Worm (Caenorhabditis elegans) whole organism, late embryonic: Measurements from ENCODE around the gene K12H6.8.

ENCODE experiments used
- C08G9.2 ChIP-seq: sonication (generic microtip); optimal IDR thresholded peaks from 2 replicates; lab custom pipeline; 2016; ENCODE audit warnings: mild to moderate bottlenecking, missing genetic modification characterization, moderate library complexity, missing compliant biosample characterization
- K09A11.1 ChIP-seq: sonication (generic microtip); optimal IDR thresholded peaks from 2 replicates; lab custom pipeline; 2017; ENCODE audit warnings: antibody characterized with exemption, mild to moderate bottlenecking, missing genetic modification characterization, missing compliant biosample characterization; ENCODE audit not compliant: insufficient read depth
- ahr-1 ChIP-seq: sonication (generic microtip); optimal IDR thresholded peaks from 2 replicates; lab custom pipeline; 2016; ENCODE audit warnings: missing genetic modification characterization, missing compliant biosample characterization
- ceh-24 ChIP-seq: sonication (generic microtip); optimal IDR thresholded peaks from 2 replicates; lab custom pipeline; 2016; ENCODE audit warnings: mild to moderate bottlenecking, missing genetic modification characterization, missing compliant biosample characterization
- ceh-34 ChIP-seq: sonication (generic microtip); optimal IDR thresholded peaks from 2 replicates; lab custom pipeline; 2016; ENCODE audit warnings: mild to moderate bottlenecking, missing genetic modification characterization, missing compliant biosample characterization
- elt-2 ChIP-seq: sonication (generic microtip); optimal IDR thresholded peaks from 2 replicates; lab custom pipeline; 2016; ENCODE audit warnings: missing genetic modification reagents, missing genetic modification characterization, missing compliant biosample characterization
- fax-1 ChIP-seq: sonication (generic microtip); optimal IDR thresholded peaks from 2 replicates; lab custom pipeline; 2016; ENCODE audit warnings: missing genotype, missing genetic modification characterization, missing compliant biosample characterization
- hlh-13 ChIP-seq: fragments of 200-800 bp; sonication (Bioruptor generic); optimal IDR thresholded peaks from 2 replicates; lab custom pipeline; 2018; ENCODE audit warnings: mild to moderate bottlenecking, missing genetic modification characterization, missing compliant biosample characterization
- hlh-15 ChIP-seq: sonication (generic microtip); optimal IDR thresholded peaks from 2 replicates; lab custom pipeline; 2016; ENCODE audit warnings: missing genetic modification characterization, missing compliant biosample characterization
- hlh-8 ChIP-seq: sonication (generic microtip); optimal IDR thresholded peaks from 2 replicates; lab custom pipeline; 2016; ENCODE audit warnings: missing genotype, missing genetic modification characterization, missing compliant biosample characterization
- lin-11 ChIP-seq: fragments of 200-800 bp; sonication (Bioruptor generic); optimal IDR thresholded peaks from 2 replicates; lab custom pipeline; 2018; ENCODE audit warnings: mild to moderate bottlenecking, missing genetic modification characterization, missing compliant biosample characterization
- nfya-1 ChIP-seq: sonication (generic microtip); optimal IDR thresholded peaks from 2 replicates; lab custom pipeline; 2017; ENCODE audit warnings: missing genetic modification characterization, mild to moderate bottlenecking, missing compliant biosample characterization, antibody characterized with exemption, moderate library complexity
- npax-4 ChIP-seq: sonication (generic microtip); optimal IDR thresholded peaks from 2 replicates; lab custom pipeline; 2016; ENCODE audit warnings: missing genetic modification characterization, missing compliant biosample characterization
- pqm-1 ChIP-seq: sonication (generic microtip); optimal IDR thresholded peaks from 2 replicates; lab custom pipeline; 2016; ENCODE audit warnings: missing genetic modification characterization, missing compliant biosample characterization
- sox-2 ChIP-seq: fragments of 200-800 bp; sonication (Bioruptor generic); IDR thresholded peaks from 2 replicates; pipeline ENCODE4 v1.3.6; 2022; ENCODE audit warnings: missing genetic modification reagents, missing genetic modification characterization, missing compliant biosample characterization
- tbx-2 ChIP-seq: sonication (generic microtip); optimal IDR thresholded peaks from 2 replicates; lab custom pipeline; 2016; ENCODE audit warnings: missing genetic modification characterization, missing compliant biosample characterization
- unc-42 ChIP-seq: sonication (generic microtip); optimal IDR thresholded peaks from 2 replicates; lab custom pipeline; 2016; ENCODE audit warnings: missing genotype, missing genetic modification characterization, missing compliant biosample characterization

The K12H6.8 gene

DNA sequence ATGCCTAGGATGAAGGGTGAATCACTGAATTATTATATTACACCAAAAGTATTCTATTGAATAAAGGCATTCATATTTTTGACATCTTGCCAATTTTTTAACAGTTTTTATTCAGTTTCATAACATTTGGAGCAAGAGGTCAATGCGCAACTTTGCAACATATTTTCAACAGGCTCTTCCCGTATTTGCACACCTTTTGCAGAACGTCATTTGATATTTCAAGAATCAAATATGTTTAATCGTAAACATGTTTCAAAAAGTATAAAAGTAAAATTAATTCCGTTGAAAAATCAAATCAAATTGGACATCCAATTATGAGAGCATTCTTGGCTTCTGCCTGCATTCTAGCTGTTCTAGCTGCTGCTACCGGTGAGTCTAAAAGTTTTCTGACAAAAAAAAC lies 40.0 kb downstream of the K12H6.8 start, which contains the start of gene Y110A2AL.2:
TSS of gene Y110A2AL.2 (plus strand) at position 301 of the 400 bp plus-strand sequence.
- TF ChIP-seq tbx-2 (tag; lab: Kevin White, UChicago) (no peak), ceh-34 (tag; lab: Kevin White, UChicago) (no peak)

DNA sequence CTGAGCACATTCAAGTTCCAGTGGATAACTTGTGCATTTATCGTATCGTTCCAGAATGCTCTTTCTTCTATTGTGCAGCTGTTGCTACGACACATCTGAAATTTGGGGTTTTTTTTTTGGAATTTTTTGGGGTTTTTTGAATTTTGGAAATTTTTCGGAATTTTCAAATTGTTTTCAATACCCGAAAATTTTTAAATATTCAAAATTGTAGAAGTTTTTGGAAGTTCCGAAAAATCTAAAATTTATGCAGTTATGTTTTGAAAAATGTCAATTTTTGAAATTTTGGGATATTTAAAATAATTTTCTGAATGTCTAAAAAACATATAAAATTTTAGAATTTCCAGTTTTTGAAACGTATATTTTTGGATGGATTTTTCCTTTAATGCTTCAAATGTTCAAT lies 44.1 kb downstream of the K12H6.8 start, which contains the start of gene Y110A2AL.10:
TSS of gene Y110A2AL.10 (minus strand) at position 101 of the 400 bp plus-strand sequence.
- TF ChIP-seq ceh-34 (tag; lab: Kevin White, UChicago): no peak
- no peak for TF ChIP-seq hlh-13 (GFP tag; lab: Kevin White, UChicago)
- no peak for TF ChIP-seq fax-1 (tag; lab: Kevin White, UChicago)
- TF ChIP-seq, all 69 proteins: peak for 0

DNA sequence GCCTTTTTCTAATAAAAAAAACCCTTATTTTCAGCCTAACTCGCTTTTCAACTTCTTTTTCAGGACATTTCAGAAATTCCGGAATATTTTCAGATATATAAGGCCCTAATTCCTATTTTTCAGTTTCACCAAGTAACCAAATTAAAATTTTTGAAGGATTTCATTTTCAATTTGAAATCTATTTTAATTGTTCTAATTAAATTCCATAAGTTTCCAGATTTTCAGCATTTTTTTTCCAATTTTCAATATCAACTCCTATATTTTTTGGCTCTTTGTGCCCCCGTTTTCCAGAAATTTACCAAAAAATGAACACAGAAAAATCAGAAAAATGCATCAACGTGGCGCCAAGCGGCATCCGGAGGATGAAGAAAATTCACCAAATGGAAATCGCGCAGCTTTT lies 47.1 kb downstream of the K12H6.8 start, which contains the start of gene Y110A2AL.1:
TSS of gene Y110A2AL.1 (plus strand) at position 301 of the 400 bp plus-strand sequence.
- no peak for TF ChIP-seq pqm-1
- no peak for TF ChIP-seq unc-42 (tag; lab: Kevin White, UChicago)
- no peak for TF ChIP-seq sox-2 (GFP tag; lab: Robert Waterston, UW)
- no peak for TF ChIP-seq ahr-1 (tag; lab: Kevin White, UChicago)
- no peak for TF ChIP-seq npax-4 (tag; lab: Kevin White, UChicago)
- TF ChIP-seq K09A11.1 (tag; lab: Kevin White, UChicago): no peak
- TF ChIP-seq C08G9.2 (tag; lab: Kevin White, UChicago): no peak
- TF ChIP-seq elt-2 (tag; lab: Kevin White, UChicago): no peak
- TF ChIP-seq hlh-15: no peak
- no peak for TF ChIP-seq ceh-24 (tag; lab: Kevin White, UChicago)
- TF ChIP-seq nfya-1: no peak
- TF ChIP-seq lin-11 (tag; lab: Kevin White, UChicago): no peak
- no peak for TF ChIP-seq hlh-8
- TF ChIP-seq, all 69 proteins: peak for 0
